Worm (Caenorhabditis elegans): Measurements from ENCODE around the gene ram-5.

DNA sequence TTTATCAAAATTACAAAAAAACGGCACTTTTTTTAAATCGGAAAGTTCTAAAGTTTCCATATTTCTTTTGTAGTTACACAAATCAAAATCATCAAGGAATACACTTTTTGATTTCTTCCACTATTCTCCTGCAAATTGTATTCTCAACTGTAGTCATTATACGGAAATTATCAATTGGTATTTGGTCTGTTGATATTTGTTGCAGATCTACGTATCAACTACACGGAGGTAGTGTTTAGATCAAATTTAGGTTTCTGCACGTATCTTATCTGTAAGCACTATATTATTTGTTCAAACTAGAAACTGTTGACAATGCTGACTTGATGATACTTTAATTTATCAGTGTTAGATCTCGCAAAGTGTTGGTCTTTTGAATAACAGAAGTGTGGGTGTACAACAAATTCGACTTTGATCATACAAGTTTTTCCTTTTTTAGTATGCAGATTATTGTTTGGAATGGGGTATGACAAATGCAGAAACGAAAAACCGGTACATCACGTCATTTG lies 18.4 kb downstream of the ram-5 start:
- TF ChIP-seq nfya-1 (tag; optimal IDR thresholded peaks at IDR 0.05) (no peak), syd-9 (tag; optimal IDR thresholded peaks at IDR 0.05) (no peak), tbx-2 (tag; optimal IDR thresholded peaks at IDR 0.05) (no peak), ama-1 (optimal IDR thresholded peaks at IDR 0.05) (no peak), dve-1 (tag; optimal IDR thresholded peaks at IDR 0.05) (peak; percentile 7), hlh-13 (GFP tag; optimal IDR thresholded peaks at IDR 0.05) (no peak)
